Worm (Caenorhabditis elegans) whole organism, L2 larva: ENCODE measurements around the gene cest-13.

Experiments used
- F13H6.1 ChIP-seq: sonication (generic microtip); optimal IDR thresholded peaks from 2 replicates; lab custom pipeline; 2016; ENCODE audit warnings: missing genetic modification characterization, missing compliant biosample characterization
- ZK546.5 ChIP-seq: sonication (generic microtip); optimal IDR thresholded peaks from 2 replicates; lab custom pipeline; 2017; ENCODE audit warnings: missing biosample characterization, missing genetic modification characterization
- aly-2 ChIP-seq: fragments of 150-350 bp; optimal IDR thresholded peaks from 2 replicates; lab custom pipeline; 2014; ENCODE audit warnings: missing biosample characterization, missing genetic modification characterization
- ceh-16 ChIP-seq: fragments of 150-350 bp; optimal IDR thresholded peaks from 2 replicates; lab custom pipeline; 2014; ENCODE audit warnings: missing biosample characterization, missing genetic modification characterization
- ceh-82 ChIP-seq: fragments of 150-350 bp; optimal IDR thresholded peaks from 2 replicates; lab custom pipeline; 2014; ENCODE audit warnings: missing biosample characterization, missing genetic modification characterization
- nhr-237 ChIP-seq: fragments of 150-350 bp; optimal IDR thresholded peaks from 2 replicates; lab custom pipeline; 2014; ENCODE audit warnings: missing biosample characterization, missing genetic modification characterization
- nhr-25 ChIP-seq: fragments of 150-350 bp; sonication (generic microtip); optimal IDR thresholded peaks from 3 replicates; lab custom pipeline; 2014; ENCODE audit warnings: missing biosample characterization, missing genetic modification characterization
- peb-1 ChIP-seq: fragments of 150-350 bp; optimal IDR thresholded peaks from 2 replicates; lab custom pipeline; 2014; ENCODE audit warnings: missing biosample characterization, missing genetic modification characterization
- unc-39 ChIP-seq: fragments of 150-350 bp; optimal IDR thresholded peaks from 2 replicates; lab custom pipeline; 2014; ENCODE audit warnings: missing biosample characterization, missing genetic modification characterization
- unc-55 ChIP-seq: fragments of 150-350 bp; sonication (generic microtip); optimal IDR thresholded peaks from 3 replicates; lab custom pipeline; 2014; ENCODE audit warnings: missing biosample characterization, missing genetic modification reagents, missing genetic modification characterization
- zag-1 ChIP-seq: fragments of 150-350 bp; optimal IDR thresholded peaks from 2 replicates; lab custom pipeline; 2014; ENCODE audit warnings: missing biosample characterization, missing genetic modification characterization

ce11 chrX:13746231-13746630, 13.8 kb upstream of the cest-13 start:
- no peak for TF ChIP-seq F13H6.1 (tag; lab: Kevin White, UChicago)
- TF ChIP-seq ceh-16 = no peak
- TF ChIP-seq ZK546.5 (tag; lab: Kevin White, UChicago) = no peak
- no peak for TF ChIP-seq peb-1 (tag; lab: Kevin White, UChicago)
- no peak for TF ChIP-seq nhr-237 (tag; lab: Kevin White, UChicago)
- TF ChIP-seq ceh-82 = no peak
- TF ChIP-seq nhr-25 (tag; lab: Kevin White, UChicago) = no peak
- TF ChIP-seq unc-39 (tag; lab: Kevin White, UChicago) = no peak
- TF ChIP-seq zag-1 = no peak
- TF ChIP-seq aly-2 = no peak
- TF ChIP-seq unc-55 (GFP tag; lab: Kevin White, UChicago) = no peak
